Fruit fly (Drosophila melanogaster) whole organism, embryonic: ENCODE data around the gene Mtp.

ENCODE experiments used
- Antp ChIP-seq: fragments of 200-800 bp; sonication (Bioruptor generic); optimal IDR thresholded peaks from 3 replicates; lab custom pipeline; 2016; ENCODE audit warnings: missing biosample characterization, missing genetic modification characterization
- Asciz ChIP-seq: fragments of 200-800 bp; sonication (Bioruptor generic); optimal IDR thresholded peaks from 2 replicates; lab custom pipeline; 2017; ENCODE audit warnings: missing biosample characterization, mild to moderate bottlenecking, missing genetic modification characterization, missing genetic modification reagents
- BEAF-32 ChIP-seq: fragments of 200-800 bp; sonication (Bioruptor generic); optimal IDR thresholded peaks from 3 replicates; lab custom pipeline; 2017; ENCODE audit warnings: missing biosample characterization, missing genetic modification characterization, mild to moderate bottlenecking, moderate library complexity, missing genetic modification reagents
- BtbVII ChIP-seq: fragments of 200-800 bp; sonication (Bioruptor generic); optimal IDR thresholded peaks from 3 replicates; lab custom pipeline; 2017; ENCODE audit warnings: missing biosample characterization, mild to moderate bottlenecking, missing genetic modification characterization
- CG1024 ChIP-seq: fragments of 200-800 bp; sonication (Bioruptor generic); IDR thresholded peaks from 2 replicates; pipeline ENCODE4 v1.3.6; 2022; ENCODE audit warnings: missing biosample characterization, missing genetic modification characterization
- CG10267 ChIP-seq: fragments of 200-800 bp; sonication (Bioruptor generic); optimal IDR thresholded peaks from 2 replicates; lab custom pipeline; 2018; ENCODE audit warnings: missing biosample characterization, mild to moderate bottlenecking, missing genetic modification characterization, moderate library complexity
- CG12659 ChIP-seq: fragments of 200-800 bp; sonication (Bioruptor generic); optimal IDR thresholded peaks from 3 replicates; lab custom pipeline; 2017; ENCODE audit warnings: mild to moderate bottlenecking, missing biosample characterization, missing genetic modification reagents, missing genetic modification characterization
- CG12744 ChIP-seq: fragments of 200-800 bp; sonication (Bioruptor generic); optimal IDR thresholded peaks from 2 replicates; lab custom pipeline; 2016; ENCODE audit warnings: missing biosample characterization, missing genetic modification characterization
- CG13424 ChIP-seq: fragments of 200-800 bp; sonication (Bioruptor generic); optimal IDR thresholded peaks from 2 replicates; lab custom pipeline; 2019; ENCODE audit warnings: missing biosample characterization, mild to moderate bottlenecking, missing genetic modification characterization, moderate library complexity
- CG14441 ChIP-seq: fragments of 200-800 bp; sonication (Bioruptor generic); IDR thresholded peaks from 2 replicates; pipeline ENCODE4 v1.3.6; 2022; ENCODE audit warnings: missing biosample characterization, missing genetic modification characterization
- CG14710 ChIP-seq: fragments of 200-800 bp; sonication (Bioruptor generic); optimal IDR thresholded peaks from 3 replicates; lab custom pipeline; 2019; ENCODE audit warnings: missing biosample characterization, mild to moderate bottlenecking, missing genetic modification characterization, moderate library complexity
- CG15514 ChIP-seq: fragments of 200-800 bp; sonication (Bioruptor generic); optimal IDR thresholded peaks from 3 replicates; lab custom pipeline; 2017; ENCODE audit warnings: missing biosample characterization, missing genetic modification characterization, mild to moderate bottlenecking, moderate library complexity, missing genetic modification reagents
- CG15601 ChIP-seq: fragments of 200-800 bp; sonication (Bioruptor generic); optimal IDR thresholded peaks from 3 replicates; lab custom pipeline; 2019; ENCODE audit warnings: missing biosample characterization, mild to moderate bottlenecking, missing genetic modification characterization, moderate library complexity
- CG17186 ChIP-seq: fragments of 200-800 bp; sonication (Bioruptor generic); optimal IDR thresholded peaks from 3 replicates; lab custom pipeline; 2017; ENCODE audit warnings: missing biosample characterization, missing genetic modification reagents, missing genetic modification characterization
- CG17568 ChIP-seq: fragments of 200-800 bp; sonication (Bioruptor generic); optimal IDR thresholded peaks from 2 replicates; lab custom pipeline; 2018; ENCODE audit warnings: missing biosample characterization, mild to moderate bottlenecking, missing genetic modification characterization, moderate library complexity
- CG18764 ChIP-seq: fragments of 200-800 bp; sonication (Bioruptor generic); optimal IDR thresholded peaks from 3 replicates; lab custom pipeline; 2016; ENCODE audit warnings: missing biosample characterization, missing genetic modification characterization
- CG31441 ChIP-seq: fragments of 200-800 bp; sonication (Bioruptor generic); IDR thresholded peaks from 2 replicates; pipeline ENCODE4 v1.3.6; 2022; ENCODE audit warnings: missing biosample characterization, missing genetic modification characterization
- CG32772 ChIP-seq: fragments of 200-800 bp; sonication (Bioruptor generic); IDR thresholded peaks from 2 replicates; pipeline ENCODE4 v1.3.6; 2022; ENCODE audit warnings: missing biosample characterization, missing genetic modification characterization
- CG3281 ChIP-seq: fragments of 200-800 bp; sonication (Bioruptor generic); optimal IDR thresholded peaks from 3 replicates; lab custom pipeline; 2017; ENCODE audit warnings: missing biosample characterization, mild to moderate bottlenecking, missing genetic modification characterization
- CG4424 ChIP-seq: fragments of 200-800 bp; sonication (Bioruptor generic); optimal IDR thresholded peaks from 3 replicates; lab custom pipeline; 2016; ENCODE audit warnings: missing biosample characterization, missing genetic modification characterization
- CG4617 ChIP-seq: fragments of 200-800 bp; sonication (Bioruptor generic); optimal IDR thresholded peaks from 3 replicates; lab custom pipeline; 2016; ENCODE audit warnings: missing biosample characterization, missing genetic modification characterization, borderline replicate concordance
- CG4707 ChIP-seq: fragments of 200-800 bp; sonication (Bioruptor generic); optimal IDR thresholded peaks from 2 replicates; lab custom pipeline; 2018; ENCODE audit warnings: missing biosample characterization, mild to moderate bottlenecking, missing genetic modification characterization, moderate library complexity
- CG6813 ChIP-seq: fragments of 200-800 bp; sonication (Bioruptor generic); optimal IDR thresholded peaks from 2 replicates; lab custom pipeline; 2017; ENCODE audit warnings: missing biosample characterization, missing genetic modification characterization, mild to moderate bottlenecking, moderate library complexity, missing genetic modification reagents
- CG8388 ChIP-seq: fragments of 200-800 bp; sonication (Bioruptor generic); optimal IDR thresholded peaks from 2 replicates; lab custom pipeline; 2019; ENCODE audit warnings: missing biosample characterization, mild to moderate bottlenecking, missing genetic modification characterization, moderate library complexity
- CG9215 ChIP-seq: fragments of 200-800 bp; sonication (Bioruptor generic); IDR thresholded peaks from 2 replicates; pipeline ENCODE4 v1.3.6; 2022; ENCODE audit warnings: missing biosample characterization, missing genetic modification characterization
- CG9932 ChIP-seq: fragments of 200-800 bp; sonication (Bioruptor generic); IDR thresholded peaks from 2 replicates; pipeline ENCODE4 v1.3.6; 2022; ENCODE audit warnings: missing biosample characterization, missing genetic modification characterization
- CkIIα-i1 ChIP-seq: fragments of 200-800 bp; sonication (Bioruptor generic); IDR thresholded peaks from 2 replicates; pipeline ENCODE4 v1.3.6; 2022; ENCODE audit warnings: missing biosample characterization, missing genetic modification characterization
- Dip3 ChIP-seq: fragments of 200-800 bp; sonication (Bioruptor generic); optimal IDR thresholded peaks from 3 replicates; lab custom pipeline; 2016; ENCODE audit warnings: missing biosample characterization, missing genetic modification characterization
- Eip74EF ChIP-seq, 2 experiments: fragments of 200-800 bp in 1 of 2; fragments of >200 bp in 1 of 2; sonication (Bioruptor generic) in 1 of 2; optimal IDR thresholded peaks; 2 replicates each; lab custom pipeline; 2017 to 2019; ENCODE audit warnings: missing biosample characterization in 2 of 2, missing genetic modification characterization in 2 of 2, mild to moderate bottlenecking in 1 of 2, moderate library complexity in 1 of 2
- Gug ChIP-seq: fragments of 200-800 bp; sonication (Bioruptor generic); IDR thresholded peaks from 4 replicates; pipeline ENCODE4 v1.3.6; 2022; ENCODE audit warnings: missing biosample characterization, missing genetic modification characterization
- NC2α ChIP-seq: fragments of 200-800 bp; sonication (Bioruptor generic); optimal IDR thresholded peaks from 2 replicates; lab custom pipeline; 2016; ENCODE audit warnings: missing biosample characterization, missing genetic modification characterization
- Ravus ChIP-seq: fragments of 200-800 bp; sonication (Bioruptor generic); IDR thresholded peaks from 2 replicates; pipeline ENCODE4 v1.3.6; 2022; ENCODE audit warnings: missing biosample characterization, missing genetic modification characterization
- Rfx ChIP-seq: fragments of 200-800 bp; sonication (Bioruptor generic); IDR thresholded peaks from 2 replicates; pipeline ENCODE4 v1.3.6; 2022; ENCODE audit warnings: missing biosample characterization, missing genetic modification characterization
- Scr ChIP-seq: fragments of 200-800 bp; sonication (Bioruptor generic); IDR thresholded peaks from 2 replicates; pipeline ENCODE4 v1.3.6; 2022; ENCODE audit warnings: missing biosample characterization, missing genetic modification characterization; ENCODE audit not compliant: partially characterized antibody
- danr ChIP-seq: fragments of 200-800 bp; sonication (Bioruptor generic); IDR thresholded peaks from 2 replicates; pipeline ENCODE4 v1.3.6; 2022; ENCODE audit warnings: missing biosample characterization, missing genetic modification characterization
- ems ChIP-seq: fragments of 200-800 bp; sonication (Bioruptor generic); optimal IDR thresholded peaks from 3 replicates; lab custom pipeline; 2016; ENCODE audit warnings: missing biosample characterization, missing genetic modification characterization
- fu2 ChIP-seq: fragments of 200-800 bp; sonication (Bioruptor generic); optimal IDR thresholded peaks from 2 replicates; lab custom pipeline; 2016; ENCODE audit warnings: missing biosample characterization, missing genetic modification characterization
- hbn ChIP-seq: fragments of 200-800 bp; sonication (Bioruptor generic); IDR thresholded peaks from 2 replicates; pipeline ENCODE4 v1.3.6; 2022; ENCODE audit warnings: missing biosample characterization, missing genetic modification characterization; ENCODE audit not compliant: partially characterized antibody
- jumu ChIP-seq: fragments of 200-800 bp; sonication (Bioruptor generic); optimal IDR thresholded peaks from 3 replicates; lab custom pipeline; 2016; ENCODE audit warnings: missing biosample characterization, missing genetic modification characterization
- knrl ChIP-seq: fragments of 200-800 bp; sonication (Bioruptor generic); IDR thresholded peaks from 3 replicates; pipeline ENCODE4 v1.3.6; 2022; ENCODE audit warnings: missing biosample characterization, missing genetic modification characterization; ENCODE audit not compliant: partially characterized antibody
- lola ChIP-seq, 3 experiments: fragments of >200 bp in 2 of 3; fragments of 200-800 bp in 1 of 3; sonication (Bioruptor generic) in 1 of 3; optimal IDR thresholded peaks; 2 replicates each; lab custom pipeline; 2017 to 2019; ENCODE audit warnings: missing biosample characterization in 3 of 3, missing genetic modification characterization in 3 of 3, mild to moderate bottlenecking in 1 of 3, moderate library complexity in 1 of 3
- psq ChIP-seq: fragments of 200-800 bp; sonication (Bioruptor generic); optimal IDR thresholded peaks from 2 replicates; lab custom pipeline; 2017; ENCODE audit warnings: missing biosample characterization, missing genetic modification characterization
- run ChIP-seq: fragments of 200-800 bp; sonication (Bioruptor generic); optimal IDR thresholded peaks from 3 replicates; lab custom pipeline; 2018; ENCODE audit warnings: missing biosample characterization, mild to moderate bottlenecking, missing genetic modification characterization
- schlank ChIP-seq: fragments of 200-800 bp; sonication (Bioruptor generic); optimal IDR thresholded peaks from 2 replicates; lab custom pipeline; 2018; ENCODE audit warnings: missing biosample characterization, mild to moderate bottlenecking, missing genetic modification characterization
- sens ChIP-seq: fragments of 200-800 bp; sonication (Bioruptor generic); peaks from one replicate; lab custom pipeline; 2016; ENCODE audit warnings: missing biosample characterization, missing genetic modification characterization
- tio ChIP-seq: fragments of 200-800 bp; sonication (Bioruptor generic); optimal IDR thresholded peaks from 2 replicates; lab custom pipeline; 2017; ENCODE audit warnings: missing biosample characterization, missing genetic modification characterization, inconsistent platforms
- tna ChIP-seq: fragments of 200-800 bp; sonication (Bioruptor generic); IDR thresholded peaks from 2 replicates; pipeline ENCODE4 v1.3.6; 2022; ENCODE audit warnings: missing biosample characterization, missing genetic modification characterization; ENCODE audit not compliant: partially characterized antibody
- unc-4 ChIP-seq: fragments of 200-800 bp; sonication (Bioruptor generic); IDR thresholded peaks from 2 replicates; pipeline ENCODE4 v1.3.6; 2022; ENCODE audit warnings: missing biosample characterization, missing genetic modification characterization; ENCODE audit not compliant: partially characterized antibody
- vfl ChIP-seq: fragments of 200-800 bp; sonication (Bioruptor generic); optimal IDR thresholded peaks from 2 replicates; lab custom pipeline; 2016; ENCODE audit warnings: missing biosample characterization, missing genetic modification characterization
- wdn ChIP-seq: fragments of 200-800 bp; sonication (Bioruptor generic); IDR thresholded peaks from 2 replicates; pipeline ENCODE4 v1.3.6; 2022; ENCODE audit warnings: missing biosample characterization, missing genetic modification characterization

The Mtp gene

DNA sequence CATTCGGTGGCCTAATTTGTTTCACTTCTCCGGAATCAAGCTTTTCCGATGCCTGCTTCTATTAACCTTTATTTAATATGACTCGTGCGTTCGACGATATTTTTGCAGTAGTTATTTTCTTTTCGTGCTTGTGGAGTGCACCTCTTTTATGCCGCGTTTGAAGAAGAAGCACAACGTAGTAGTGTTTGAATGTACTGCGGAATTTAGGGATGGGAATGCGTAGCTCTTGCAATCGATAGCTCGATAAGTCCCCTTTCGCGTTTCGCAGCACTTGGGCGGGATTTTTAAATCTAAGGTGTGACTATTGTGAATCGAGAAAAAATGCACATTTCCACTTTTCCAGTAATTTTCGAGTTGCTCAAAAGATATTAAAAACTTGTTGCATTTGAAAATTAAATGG is 3.9 kb downstream of the Mtp start, which contains the start of the genes CG43739 and sky (continued):
- TF ChIP-seq CG1024 (no peak), Eip74EF (GFP tag; optimal IDR thresholded peaks at IDR 0.05; lab: Kevin White, UChicago) (no peak), Rfx (peak; percentile 59), CG9215 (0 out of 2 replicates have a peak, but pooled peaks have one; percentile 17), CkIIα-i1 (GFP tag; lab: Robert Waterston, UW) (no peak), CG8388 (GFP tag; lab: Kevin White, UChicago) (no peak), CG14441 (GFP tag; lab: Robert Waterston, UW) (no peak), fu2 (GFP tag; lab: Kevin White, UChicago) (peak; percentile 37), CG12744 (GFP tag; lab: Kevin White, UChicago) (no peak), tio (GFP tag; lab: Kevin White, UChicago) (no peak), BEAF-32 (GFP tag; lab: Kevin White, UChicago) (peak; percentile 90), CG12659 (GFP tag; lab: Kevin White, UChicago) (peak; percentile 35), CG32772 (GFP tag; lab: Robert Waterston, UW) (0 out of 2 replicates have a peak, but pooled peaks have one; percentile 16), sens (peak; percentile 74), Antp (GFP tag; lab: Kevin White, UChicago) (peak; percentile 54), ems (GFP tag; lab: Kevin White, UChicago) (peak; percentile 38), CG6813 (GFP tag; lab: Kevin White, UChicago) (no peak), Gug (GFP tag; lab: Robert Waterston, UW) (peak; percentile 37; the same call in 1 of the 4 replicates), CG9932 (GFP tag; lab: Robert Waterston, UW) (peak; percentile 73), danr (GFP tag; lab: Robert Waterston, UW) (no peak), lola (GFP tag; optimal IDR thresholded peaks at IDR 0.05; lab: Kevin White, UChicago) (no peak), CG31441 (no peak), CG13424 (no peak), CG17186 (GFP tag; lab: Kevin White, UChicago) (peak; percentile 86), CG15601 (peak; percentile 14), jumu (GFP tag; lab: Kevin White, UChicago) (peak; percentile 43), BtbVII (GFP tag; lab: Kevin White, UChicago) (no peak), CG14710 (tag; lab: Kevin White, UChicago) (peak; percentile 60), CG18764 (no peak), tna (GFP tag; lab: Robert Waterston, UW) (peak; percentile 76), CG4617 (GFP tag; lab: Kevin White, UChicago) (peak; percentile 51), CG3281 (GFP tag; lab: Kevin White, UChicago) (no peak), hbn (peak; percentile 90), CG4424 (GFP tag; lab: Kevin White, UChicago) (peak; percentile 52), knrl (GFP tag; lab: Robert Waterston, UW) (peak; percentile 84), psq (GFP tag; lab: Kevin White, UChicago) (no peak), vfl (peak; percentile 51), CG15514 (GFP tag; lab: Kevin White, UChicago) (peak; percentile 72), Scr (GFP tag; lab: Robert Waterston, UW) (peak; percentile 85), Ravus (GFP tag; lab: Robert Waterston, UW) (no peak), schlank (tag; lab: Kevin White, UChicago) (no peak), CG10267 (tag; lab: Kevin White, UChicago) (peak; percentile 95), wdn (GFP tag; lab: Robert Waterston, UW) (no peak), run (no peak), Dip3 (GFP tag; lab: Kevin White, UChicago) (peak; percentile 16), CG4707 (GFP tag; lab: Kevin White, UChicago) (no peak), CG17568 (GFP tag; lab: Kevin White, UChicago) (no peak), unc-4 (GFP tag; lab: Robert Waterston, UW) (peak; percentile 79), Asciz (no peak), NC2α (no peak)
